Worm (Caenorhabditis elegans) whole organism, L2 larva: ENCODE measurements around the gene gldi-3.

Source experiments
- C34F6.9 ChIP-seq: fragments of 150-350 bp; optimal IDR thresholded peaks from 2 replicates; lab custom pipeline; 2014; ENCODE audit warnings: missing biosample characterization, missing genetic modification characterization
- F13H6.1 ChIP-seq: sonication (generic microtip); optimal IDR thresholded peaks from 2 replicates; lab custom pipeline; 2016; ENCODE audit warnings: missing genetic modification characterization, missing compliant biosample characterization
- ZK546.5 ChIP-seq: sonication (generic microtip); optimal IDR thresholded peaks from 2 replicates; lab custom pipeline; 2017; ENCODE audit warnings: missing biosample characterization, missing genetic modification characterization
- alr-1 ChIP-seq: fragments of 150-350 bp; optimal IDR thresholded peaks from 2 replicates; lab custom pipeline; 2014; ENCODE audit warnings: missing biosample characterization, missing genetic modification characterization
- aly-2 ChIP-seq: fragments of 150-350 bp; optimal IDR thresholded peaks from 2 replicates; lab custom pipeline; 2014; ENCODE audit warnings: missing biosample characterization, missing genetic modification characterization
- ama-1 ChIP-seq: fragments of 150-350 bp; optimal IDR thresholded peaks from 2 replicates; lab custom pipeline; 2018; ENCODE audit warnings: inconsistent platforms
- blmp-1 ChIP-seq: sonication (generic microtip); optimal IDR thresholded peaks from 2 replicates; lab custom pipeline; 2017; ENCODE audit warnings: missing genetic modification characterization, mild to moderate bottlenecking, missing compliant biosample characterization, antibody characterized with exemption, moderate library complexity; ENCODE audit not compliant: insufficient read depth
- ceh-82 ChIP-seq: fragments of 150-350 bp; optimal IDR thresholded peaks from 2 replicates; lab custom pipeline; 2014; ENCODE audit warnings: missing biosample characterization, missing genetic modification characterization
- crh-2 ChIP-seq: sonication (generic microtip); optimal IDR thresholded peaks from 2 replicates; lab custom pipeline; 2017; ENCODE audit warnings: missing biosample characterization, missing genetic modification characterization
- dmd-4 ChIP-seq: sonication (generic microtip); optimal IDR thresholded peaks from 2 replicates; lab custom pipeline; 2017; ENCODE audit warnings: missing biosample characterization, missing genetic modification characterization
- egl-27 ChIP-seq: sonication (generic microtip); optimal IDR thresholded peaks from 3 replicates; lab custom pipeline; 2017; ENCODE audit warnings: missing biosample characterization, missing genetic modification reagents, missing genetic modification characterization
- elt-1 ChIP-seq: fragments of 150-350 bp; optimal IDR thresholded peaks from 2 replicates; lab custom pipeline; 2014; ENCODE audit warnings: missing biosample characterization, missing genetic modification characterization
- elt-3 ChIP-seq: sonication (generic microtip); optimal IDR thresholded peaks from 2 replicates; lab custom pipeline; 2017; ENCODE audit warnings: missing biosample characterization, missing genetic modification characterization
- fos-1 ChIP-seq: fragments of 150-350 bp; optimal IDR thresholded peaks from 2 replicates; lab custom pipeline; 2014; ENCODE audit warnings: missing biosample characterization, missing genetic modification characterization
- gmeb-1 ChIP-seq: fragments of 150-350 bp; optimal IDR thresholded peaks from 2 replicates; lab custom pipeline; 2014; ENCODE audit warnings: missing biosample characterization, missing genetic modification characterization
- lin-11 ChIP-seq: fragments of 150-350 bp; sonication (generic microtip); optimal IDR thresholded peaks from 2 replicates; lab custom pipeline; 2014; ENCODE audit warnings: missing biosample characterization, missing genetic modification characterization, inconsistent platforms, mixed read lengths
- lin-13 ChIP-seq: fragments of 150-350 bp; optimal IDR thresholded peaks from 2 replicates; lab custom pipeline; 2014; ENCODE audit warnings: missing biosample characterization, missing genetic modification reagents, missing genetic modification characterization
- lin-39 ChIP-seq: fragments of 150-350 bp; optimal IDR thresholded peaks from 2 replicates; lab custom pipeline; 2014; ENCODE audit warnings: missing biosample characterization, missing genetic modification reagents, missing genetic modification characterization
- lsy-2 ChIP-seq, 2 experiments: fragments of 150-350 bp in 1 of 2; sonication (generic microtip) in 1 of 2; optimal IDR thresholded peaks; 2 replicates each; lab custom pipeline; 2014 to 2017; ENCODE audit warnings: missing biosample characterization in 2 of 2, missing genetic modification characterization in 2 of 2
- mab-5 ChIP-seq: fragments of 150-350 bp; optimal IDR thresholded peaks from 2 replicates; lab custom pipeline; 2014; ENCODE audit warnings: missing biosample characterization, missing genetic modification characterization
- mbf-1 ChIP-seq: sonication (generic microtip); optimal IDR thresholded peaks from 2 replicates; lab custom pipeline; 2017; ENCODE audit warnings: missing biosample characterization, missing genetic modification characterization
- nhr-10 ChIP-seq: sonication (generic microtip); optimal IDR thresholded peaks from 2 replicates; lab custom pipeline; 2017; ENCODE audit warnings: missing biosample characterization, missing genetic modification characterization
- nhr-12 ChIP-seq: fragments of 150-350 bp; optimal IDR thresholded peaks from 2 replicates; lab custom pipeline; 2014; ENCODE audit warnings: missing biosample characterization, missing genetic modification characterization
- nhr-129 ChIP-seq: fragments of 150-350 bp; optimal IDR thresholded peaks from 2 replicates; lab custom pipeline; 2014; ENCODE audit warnings: missing biosample characterization, missing genetic modification characterization
- nhr-23 ChIP-seq: fragments of 150-350 bp; optimal IDR thresholded peaks from 2 replicates; lab custom pipeline; 2014; ENCODE audit warnings: missing biosample characterization, missing genetic modification reagents, missing genetic modification characterization
- nhr-237 ChIP-seq: fragments of 150-350 bp; optimal IDR thresholded peaks from 2 replicates; lab custom pipeline; 2014; ENCODE audit warnings: missing biosample characterization, missing genetic modification characterization
- nhr-25 ChIP-seq: fragments of 150-350 bp; sonication (generic microtip); optimal IDR thresholded peaks from 3 replicates; lab custom pipeline; 2014; ENCODE audit warnings: missing biosample characterization, missing genetic modification characterization
- nhr-6 ChIP-seq: fragments of 150-350 bp; optimal IDR thresholded peaks from 2 replicates; lab custom pipeline; 2014; ENCODE audit warnings: missing biosample characterization, missing genetic modification characterization
- skn-1 ChIP-seq: sonication (generic microtip); optimal IDR thresholded peaks from 2 replicates; lab custom pipeline; 2017; ENCODE audit warnings: missing biosample characterization, missing genetic modification characterization
- sma-9 ChIP-seq, 2 experiments: fragments of 150-350 bp in 1 of 2; sonication (generic microtip) in 1 of 2; optimal IDR thresholded peaks; 2 replicates each; lab custom pipeline; 2014 to 2016; ENCODE audit warnings: missing genetic modification characterization in 2 of 2, mild to moderate bottlenecking in 1 of 2, missing biosample characterization in 1 of 2, missing compliant biosample characterization in 1 of 2, missing genetic modification reagents in 1 of 2, moderate library complexity in 1 of 2
- unc-39 ChIP-seq: fragments of 150-350 bp; optimal IDR thresholded peaks from 2 replicates; lab custom pipeline; 2014; ENCODE audit warnings: missing biosample characterization, missing genetic modification characterization
- unc-55 ChIP-seq: fragments of 150-350 bp; sonication (generic microtip); optimal IDR thresholded peaks from 3 replicates; lab custom pipeline; 2014; ENCODE audit warnings: missing biosample characterization, missing genetic modification reagents, missing genetic modification characterization
- unc-62 ChIP-seq: fragments of 150-350 bp; optimal IDR thresholded peaks from 2 replicates; lab custom pipeline; 2014; ENCODE audit warnings: missing biosample characterization, missing genetic modification reagents, missing genetic modification characterization
- ztf-1 ChIP-seq: fragments of 200-800 bp; sonication (Bioruptor generic); conservative IDR thresholded peaks from 2 replicates; pipeline ENCODE4 v1.3.6; 2022; ENCODE audit warnings: missing genetic modification characterization, missing compliant biosample characterization
- ztf-11 ChIP-seq: sonication (generic microtip); optimal IDR thresholded peaks from 2 replicates; lab custom pipeline; 2017; ENCODE audit warnings: missing biosample characterization, missing genetic modification characterization
- ztf-4 ChIP-seq: fragments of 150-350 bp; optimal IDR thresholded peaks from 2 replicates; lab custom pipeline; 2014; ENCODE audit warnings: missing biosample characterization, missing genetic modification characterization

gldi-3 gene

DNA sequence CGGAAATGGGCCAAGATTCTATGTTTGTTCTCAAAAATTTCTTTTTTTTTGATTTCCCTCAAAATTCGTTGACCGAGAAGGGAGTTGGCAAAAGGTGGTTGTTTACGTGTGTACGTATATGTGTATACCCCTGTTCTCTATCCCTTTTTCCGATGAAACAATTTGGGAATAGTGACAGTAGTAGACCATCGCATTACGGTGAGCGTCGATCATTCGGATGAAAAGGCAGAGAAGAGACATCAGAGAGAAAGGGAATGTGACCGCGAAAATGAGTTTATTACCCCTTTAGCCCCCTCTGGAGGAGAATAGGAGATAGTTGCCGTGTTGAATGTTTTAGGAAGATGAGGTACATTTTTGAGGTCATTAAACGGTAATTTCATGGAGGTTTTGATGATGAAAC, 19.9 kb downstream of the gldi-3 start:
- TF ChIP-seq nhr-10 (tag; lab: Kevin White, UChicago) (no peak), aly-2 (no peak), nhr-23 (tag; lab: Kevin White, UChicago) (no peak), sma-9 (GFP tag; optimal IDR thresholded peaks at IDR 0.05; lab: Kevin White, UChicago) (peak; percentile 16), sma-9 (tag; optimal IDR thresholded peaks at IDR 0.05; lab: Kevin White, UChicago) (no peak), F13H6.1 (tag; lab: Kevin White, UChicago) (no peak), unc-39 (no peak), unc-55 (GFP tag; lab: Kevin White, UChicago) (no peak), C34F6.9 (tag; lab: Kevin White, UChicago) (peak; percentile 1), nhr-25 (tag; lab: Kevin White, UChicago) (peak; percentile 28), skn-1 (tag; lab: Kevin White, UChicago) (no peak), mab-5 (tag; lab: Kevin White, UChicago) (no peak), alr-1 (tag; lab: Kevin White, UChicago) (no peak), nhr-129 (tag; lab: Kevin White, UChicago) (peak; percentile 51), blmp-1 (tag; lab: Kevin White, UChicago) (peak; percentile 36), lin-11 (no peak), ztf-11 (no peak), ama-1 (no peak), lsy-2 (tag; optimal IDR thresholded peaks at IDR 0.05; lab: Kevin White, UChicago) (no peak), lin-13 (no peak), gmeb-1 (tag; lab: Kevin White, UChicago) (no peak)

DNA sequence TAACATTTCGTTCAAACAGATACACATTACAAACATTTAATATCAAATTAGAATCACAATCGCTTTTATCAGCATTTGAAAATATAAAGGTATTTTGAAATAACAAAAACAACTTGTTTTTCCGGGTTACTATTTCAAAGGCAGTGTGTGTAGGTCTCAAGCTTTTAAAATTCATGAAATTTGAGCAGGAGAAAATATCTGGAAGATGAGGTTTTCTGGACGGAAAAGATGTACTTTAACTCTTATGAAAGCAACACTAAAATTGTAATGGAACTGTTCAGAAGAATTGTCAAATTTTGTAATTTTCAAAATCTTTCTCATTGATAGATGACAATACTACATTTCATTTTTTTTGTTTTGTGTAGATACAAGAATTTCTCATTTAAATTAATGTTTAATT, 21.3 kb downstream of the gldi-3 start:
- TF ChIP-seq elt-1 (tag; lab: Kevin White, UChicago) (no peak), ZK546.5 (tag; lab: Kevin White, UChicago) (no peak), ztf-1 (GFP tag; lab: Robert Waterston, UW) (no peak), skn-1 (tag; lab: Kevin White, UChicago) (no peak), fos-1 (tag; lab: Kevin White, UChicago) (no peak), nhr-237 (no peak)

DNA sequence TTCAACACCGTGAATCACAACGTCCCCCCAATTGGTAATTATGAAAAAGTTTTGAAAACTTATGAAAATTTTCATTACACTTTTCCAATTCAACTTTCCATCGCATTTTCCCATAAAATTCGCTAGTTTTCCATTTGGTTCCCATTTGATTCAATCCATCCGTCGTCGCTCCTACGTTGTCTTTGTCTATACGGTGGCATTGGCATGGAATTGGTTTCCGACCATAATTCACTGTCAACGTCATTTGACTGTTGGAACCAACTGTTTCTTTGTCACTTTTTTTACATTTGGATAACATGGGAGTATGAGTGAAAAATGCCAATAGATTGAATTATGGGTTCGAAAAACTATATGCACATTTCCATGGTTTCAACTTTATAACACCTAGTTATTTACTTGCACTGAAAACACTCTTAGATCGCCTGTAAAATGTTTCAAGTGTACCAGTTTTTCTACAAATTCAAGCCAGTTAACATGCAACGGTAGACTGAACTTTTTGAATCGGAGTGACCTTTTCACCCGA, 21.8 kb downstream of the gldi-3 start:
- TF ChIP-seq lin-13 = no peak
- TF ChIP-seq elt-3 = no peak
- TF ChIP-seq C34F6.9 (tag; lab: Kevin White, UChicago) = no peak
- TF ChIP-seq sma-9 (GFP tag; optimal IDR thresholded peaks at IDR 0.05; lab: Kevin White, UChicago) = no peak
- TF ChIP-seq sma-9 (tag; optimal IDR thresholded peaks at IDR 0.05; lab: Kevin White, UChicago) = no peak
- TF ChIP-seq unc-62 (GFP tag; lab: Kevin White, UChicago) = no peak
- TF ChIP-seq ztf-1 (GFP tag; lab: Robert Waterston, UW) = no peak

DNA sequence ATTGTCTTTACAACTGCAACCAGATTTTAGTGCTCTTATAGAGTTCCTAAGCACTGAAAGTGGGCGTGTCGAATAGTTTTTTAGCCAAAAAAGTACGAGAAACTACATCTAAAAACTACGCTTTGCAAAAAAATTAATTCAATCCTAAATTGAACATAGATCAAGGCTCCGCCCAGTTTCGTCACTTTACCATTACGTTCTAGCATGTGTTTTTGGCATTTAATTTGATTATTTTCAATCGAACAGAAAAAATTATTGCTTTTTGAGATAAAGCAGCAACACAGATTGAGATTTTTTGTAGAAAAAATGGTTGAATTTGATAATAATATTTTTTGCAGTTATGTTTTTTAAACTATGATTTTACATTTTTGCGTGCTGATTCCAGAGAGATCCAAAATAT, 25.7 kb downstream of the gldi-3 start, which contains the start of gene nlp-82:
nlp-82 (minus strand) TSS at position 101 of the 400 bp plus-strand sequence.
- TF ChIP-seq egl-27 (tag; lab: Kevin White, UChicago) (no peak), ceh-82 (tag; lab: Kevin White, UChicago) (no peak)

DNA sequence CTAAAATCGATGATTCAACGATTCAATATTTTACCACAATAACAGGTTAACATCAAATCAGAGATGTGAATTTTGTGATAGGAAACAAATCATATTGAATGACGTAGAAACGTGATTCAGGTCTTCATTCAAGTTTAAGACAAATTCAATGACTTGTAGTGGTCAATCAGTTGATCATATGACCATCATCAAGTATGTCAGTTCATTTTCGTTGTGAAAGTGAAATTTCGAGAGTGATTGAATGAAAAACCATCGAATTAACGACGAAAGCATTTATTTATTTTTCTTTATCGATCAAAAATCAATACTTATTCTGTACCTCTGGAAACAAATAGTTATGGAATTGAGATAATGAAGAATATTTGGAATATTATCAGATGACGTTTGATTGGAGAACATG, 28.4 kb downstream of the gldi-3 start:
- TF ChIP-seq skn-1 (tag; lab: Kevin White, UChicago) = no peak
- TF ChIP-seq nhr-25 (tag; lab: Kevin White, UChicago) = peak; percentile 65
- peak; percentile 86 for TF ChIP-seq blmp-1 (tag; lab: Kevin White, UChicago)
- TF ChIP-seq, all 48 proteins: peak for 2

DNA sequence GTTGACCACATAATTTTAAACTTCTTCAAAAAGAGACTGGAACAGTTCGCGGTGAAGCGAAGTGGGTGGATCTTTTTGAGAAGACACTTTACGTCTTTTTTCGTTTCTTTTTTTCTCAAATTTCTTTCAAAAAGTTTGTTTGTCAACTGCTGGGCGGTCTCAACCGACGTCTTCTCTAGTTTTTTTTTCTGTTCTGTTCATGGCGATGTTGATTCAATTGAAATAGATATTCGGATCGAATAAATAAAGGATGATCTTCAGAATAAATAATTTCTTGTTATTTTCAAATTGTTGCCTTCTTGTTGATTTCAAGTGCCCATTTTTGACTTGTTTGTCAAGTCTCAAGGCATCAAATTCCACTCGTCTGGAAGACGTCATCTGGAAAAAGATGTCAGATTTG, 29.5 kb downstream of the gldi-3 start, which contains the start of gene T26C5.4:
T26C5.4 (minus strand) TSS at position 101 of the 400 bp plus-strand sequence.
- TF ChIP-seq unc-55 (GFP tag; lab: Kevin White, UChicago) = no peak
- TF ChIP-seq dmd-4 (tag; lab: Kevin White, UChicago) = no peak
- TF ChIP-seq crh-2 (tag; lab: Kevin White, UChicago) = no peak
- no peak for TF ChIP-seq ztf-11
- no peak for TF ChIP-seq ceh-82 (tag; lab: Kevin White, UChicago)
- no peak for TF ChIP-seq lin-39 (tag; lab: Kevin White, UChicago)
- TF ChIP-seq mbf-1 = no peak
- TF ChIP-seq mab-5 (tag; lab: Kevin White, UChicago) = no peak
- no peak for TF ChIP-seq blmp-1 (tag; lab: Kevin White, UChicago)
- TF ChIP-seq ama-1 = no peak
- no peak for TF ChIP-seq ztf-4
- no peak for TF ChIP-seq nhr-12 (tag; lab: Kevin White, UChicago)
- TF ChIP-seq nhr-6 (tag; lab: Kevin White, UChicago) = no peak
- no peak for TF ChIP-seq sma-9 (GFP tag; optimal IDR thresholded peaks at IDR 0.05; lab: Kevin White, UChicago)
- TF ChIP-seq sma-9 (tag; optimal IDR thresholded peaks at IDR 0.05; lab: Kevin White, UChicago) = no peak
- TF ChIP-seq elt-3 = no peak
- no peak for TF ChIP-seq F13H6.1 (tag; lab: Kevin White, UChicago)
- TF ChIP-seq C34F6.9 (tag; lab: Kevin White, UChicago) = no peak
